Fruit fly (Drosophila melanogaster) whole organism, pupa: Measurements from ENCODE around the gene Dlip1.

Experiments used
- CG10348 ChIP-seq: fragments of 200-800 bp; sonication (Bioruptor generic); IDR thresholded peaks from 2 replicates; pipeline ENCODE4 v1.3.6; 2022; ENCODE audit warnings: missing biosample characterization, missing genetic modification characterization
- CG17806 ChIP-seq: fragments of 200-800 bp; sonication (Bioruptor generic); optimal IDR thresholded peaks from 2 replicates; lab custom pipeline; 2018; ENCODE audit warnings: missing biosample characterization, mild to moderate bottlenecking, missing genetic modification characterization, moderate library complexity
- CG4496 ChIP-seq: fragments of 200-800 bp; sonication (Bioruptor generic); IDR thresholded peaks from 3 replicates; pipeline ENCODE4 v1.3.6; 2022; ENCODE audit warnings: missing biosample characterization, missing genetic modification characterization
- EcR ChIP-seq: fragments of 200-800 bp; sonication (Bioruptor generic); optimal IDR thresholded peaks from 3 replicates; lab custom pipeline; 2019; ENCODE audit warnings: missing biosample characterization, missing genetic modification characterization, mild to moderate bottlenecking, moderate library complexity, missing genetic modification reagents
- Snoo ChIP-seq: fragments of 200-800 bp; sonication (Bioruptor generic); optimal IDR thresholded peaks from 3 replicates; lab custom pipeline; 2017; ENCODE audit warnings: missing biosample characterization, mild to moderate bottlenecking, missing genetic modification characterization, inconsistent platforms

- TF ChIP-seq CG10348 (GFP tag; lab: Robert Waterston, UW) (peak; percentile 21; the same call in 1 of the 2 replicates), CG17806 (peak; percentile 40), CG4496 (GFP tag; lab: Robert Waterston, UW) (peak; percentile 56; the same call in 1 of the 3 replicates), Snoo (tag; lab: Kevin White, UChicago) (peak; percentile 23), EcR (GFP tag; lab: Kevin White, UChicago) (no peak)
Observed at dm6 chrX:9193604-9194003, 35.2 kb downstream of the Dlip1 start, which contains the start of gene CG12106.
